Fruit fly (Drosophila melanogaster): ENCODE data around the gene CG2225.

The CG2225 gene

DNA sequence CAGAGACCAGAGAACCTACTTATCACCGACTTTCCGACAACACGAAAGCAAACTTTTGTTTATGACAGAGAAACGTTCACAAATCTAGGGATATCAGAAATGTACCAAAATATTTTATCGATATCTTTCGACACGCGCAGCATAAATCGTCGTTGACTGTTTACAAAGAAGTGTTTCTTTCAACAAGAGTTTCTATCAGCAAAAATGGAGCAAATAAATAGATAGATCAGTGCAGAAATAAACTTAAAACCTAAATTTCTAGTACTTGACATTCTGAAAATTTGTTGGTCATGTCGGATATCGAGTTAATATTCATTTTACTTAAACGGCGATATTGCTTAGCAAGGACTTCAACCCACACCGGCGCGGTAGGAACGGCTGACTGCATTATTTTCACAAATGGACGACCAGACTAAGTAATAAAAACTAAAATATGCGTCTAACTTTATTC is at the start of gene CG2225:
TSS of gene CG2225 (minus strand) at position 51 of the 451 bp plus-strand sequence.
- TF ChIP-seq h (GFP tag; optimal IDR thresholded peaks at IDR 0.05) (peak; percentile 20), foxo (GFP tag; optimal IDR thresholded peaks at IDR 0.05) (peak in 1 of 2 experiments; percentile 33), Myc (optimal IDR thresholded peaks at IDR 0.05) (peak; percentile 45), psq (GFP tag; optimal IDR thresholded peaks at IDR 0.05) (peak; percentile 2), Dif (GFP tag; optimal IDR thresholded peaks at IDR 0.05; ENCODE audit: partially characterized antibody) (no peak), ey (GFP tag; optimal IDR thresholded peaks at IDR 0.05) (no peak), fru (GFP tag; optimal IDR thresholded peaks at IDR 0.05) (peak; percentile 24), CrebA (GFP tag; optimal IDR thresholded peaks at IDR 0.05; ENCODE audit: borderline replicate concordance) (no peak), Hr83 (GFP tag; optimal IDR thresholded peaks at IDR 0.05; ENCODE audit: poor library complexity, severe bottlenecking) (no peak), Hnf4 (GFP tag; optimal IDR thresholded peaks at IDR 0.05) (peak; percentile 19), Mio (GFP tag; optimal IDR thresholded peaks at IDR 0.05) (no peak), Jra (GFP tag; optimal IDR thresholded peaks at IDR 0.05) (no peak)

DNA sequence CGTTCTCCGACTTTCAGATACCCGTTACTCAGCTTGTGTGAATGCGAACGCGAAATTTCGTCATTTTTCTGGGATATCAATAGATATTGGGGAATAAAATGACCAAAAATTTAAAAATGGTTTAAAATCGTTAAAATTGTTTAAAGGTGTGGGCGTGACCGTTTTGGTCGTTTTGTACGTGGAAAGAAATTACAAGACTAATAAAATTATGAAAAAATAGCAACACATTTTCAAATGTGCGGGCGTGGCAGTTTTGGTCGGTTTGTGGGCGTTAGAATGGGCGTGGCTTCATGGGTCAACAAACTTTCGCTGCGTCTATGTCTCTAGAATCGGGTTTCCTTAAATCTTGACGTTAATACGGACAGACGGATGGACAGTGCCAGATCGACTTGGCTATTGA is 48.8 kb upstream of the CG2225 start:
- TF ChIP-seq Dfd (GFP tag; optimal IDR thresholded peaks at IDR 0.05): peak; percentile 93
- no peak for TF ChIP-seq Rel (GFP tag; optimal IDR thresholded peaks at IDR 0.05)
- TF ChIP-seq Rel (tag; optimal IDR thresholded peaks at IDR 0.05): no peak

DNA sequence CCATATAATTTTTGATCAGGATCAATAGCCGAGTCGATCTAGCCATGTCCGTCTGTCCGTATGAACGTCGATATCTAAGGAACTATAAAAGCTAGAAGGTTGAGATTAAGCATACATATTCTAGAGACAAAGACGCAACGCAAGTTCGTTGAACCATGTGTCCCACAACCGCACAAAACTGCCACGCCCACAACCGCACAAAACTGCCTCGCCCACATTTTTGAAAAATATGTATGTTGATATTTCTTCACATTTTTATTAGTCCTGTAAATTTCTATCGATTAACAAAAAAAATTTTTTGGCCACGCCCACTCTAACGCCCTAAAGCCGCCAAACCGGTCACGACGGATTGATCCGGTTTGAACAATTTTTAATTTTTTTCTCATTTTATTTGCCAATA is 12.0 kb upstream of the CG2225 start:
- TF ChIP-seq Dfd (GFP tag; optimal IDR thresholded peaks at IDR 0.05) (peak; percentile 91), OdsH (GFP tag; optimal IDR thresholded peaks at IDR 0.05) (no peak)

DNA sequence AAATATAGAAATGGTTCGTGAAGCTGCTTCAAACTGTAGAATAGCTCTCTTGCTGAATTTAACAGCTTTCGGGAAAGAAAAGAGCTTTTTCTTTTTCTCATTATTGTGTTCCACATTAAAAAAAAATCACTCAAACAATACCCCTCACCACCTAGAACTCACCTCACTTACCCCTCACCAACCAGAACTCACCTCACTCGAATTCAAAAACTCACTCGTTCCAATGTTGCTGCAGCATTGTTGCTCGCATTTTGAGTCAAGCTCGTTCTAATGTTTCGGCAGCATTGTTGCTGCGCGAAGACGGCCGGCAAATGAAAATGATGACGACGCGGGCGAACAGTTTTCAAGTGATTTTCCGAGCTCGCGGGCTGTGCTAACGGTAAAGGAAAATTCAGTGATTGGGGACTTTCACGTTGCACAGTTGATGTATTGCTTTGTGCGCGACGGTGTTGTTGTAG is 6.5 kb upstream of the CG2225 start, which contains the start of gene nolo:
TSS of gene nolo (plus strand) at position 339 of the 458 bp plus-strand sequence.
- TF ChIP-seq Sp1 (GFP tag; optimal IDR thresholded peaks at IDR 0.05) (no peak), CrebA (GFP tag; optimal IDR thresholded peaks at IDR 0.05; ENCODE audit: borderline replicate concordance) (peak; percentile 24), Vsx2 (GFP tag; optimal IDR thresholded peaks at IDR 0.05; ENCODE audit: partially characterized antibody) (no peak)

DNA sequence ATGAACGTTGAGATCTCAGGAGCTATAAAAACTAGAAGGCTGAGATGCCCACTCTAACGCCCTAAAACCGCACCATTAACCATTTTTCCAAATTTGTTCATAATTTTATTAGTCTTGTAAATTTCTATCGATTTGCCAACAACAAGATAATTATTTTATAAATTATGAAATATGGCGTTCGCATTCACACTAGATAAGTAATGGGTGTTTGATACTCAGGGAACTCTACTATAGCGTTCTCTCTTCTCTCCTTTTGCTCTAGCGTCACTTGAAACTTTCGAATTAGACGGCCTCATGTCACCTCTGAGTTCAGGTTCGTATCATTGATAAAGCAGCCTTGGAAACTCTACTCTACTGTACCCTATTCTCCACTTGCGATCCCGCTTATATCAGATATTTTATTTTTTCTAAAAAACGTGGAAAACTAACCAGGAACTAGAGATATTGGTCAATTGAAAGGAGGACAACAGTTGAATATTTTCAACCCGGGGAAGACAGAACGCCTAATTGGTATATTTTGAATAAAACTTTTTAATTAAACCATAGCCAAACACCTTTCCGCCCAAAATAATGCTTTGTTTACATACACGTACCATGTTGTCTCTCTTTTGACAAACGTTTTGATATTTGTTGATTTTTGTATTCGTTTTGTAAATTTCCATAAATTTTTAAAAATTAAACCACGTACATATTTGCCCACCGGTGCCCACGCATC is 5.9 kb upstream of the CG2225 start:
- TF ChIP-seq Myc (optimal IDR thresholded peaks at IDR 0.05) (peak; percentile 17), Abd-B (GFP tag; optimal IDR thresholded peaks at IDR 0.05) (no peak), Dfd (GFP tag; optimal IDR thresholded peaks at IDR 0.05) (peak; percentile 84)

DNA sequence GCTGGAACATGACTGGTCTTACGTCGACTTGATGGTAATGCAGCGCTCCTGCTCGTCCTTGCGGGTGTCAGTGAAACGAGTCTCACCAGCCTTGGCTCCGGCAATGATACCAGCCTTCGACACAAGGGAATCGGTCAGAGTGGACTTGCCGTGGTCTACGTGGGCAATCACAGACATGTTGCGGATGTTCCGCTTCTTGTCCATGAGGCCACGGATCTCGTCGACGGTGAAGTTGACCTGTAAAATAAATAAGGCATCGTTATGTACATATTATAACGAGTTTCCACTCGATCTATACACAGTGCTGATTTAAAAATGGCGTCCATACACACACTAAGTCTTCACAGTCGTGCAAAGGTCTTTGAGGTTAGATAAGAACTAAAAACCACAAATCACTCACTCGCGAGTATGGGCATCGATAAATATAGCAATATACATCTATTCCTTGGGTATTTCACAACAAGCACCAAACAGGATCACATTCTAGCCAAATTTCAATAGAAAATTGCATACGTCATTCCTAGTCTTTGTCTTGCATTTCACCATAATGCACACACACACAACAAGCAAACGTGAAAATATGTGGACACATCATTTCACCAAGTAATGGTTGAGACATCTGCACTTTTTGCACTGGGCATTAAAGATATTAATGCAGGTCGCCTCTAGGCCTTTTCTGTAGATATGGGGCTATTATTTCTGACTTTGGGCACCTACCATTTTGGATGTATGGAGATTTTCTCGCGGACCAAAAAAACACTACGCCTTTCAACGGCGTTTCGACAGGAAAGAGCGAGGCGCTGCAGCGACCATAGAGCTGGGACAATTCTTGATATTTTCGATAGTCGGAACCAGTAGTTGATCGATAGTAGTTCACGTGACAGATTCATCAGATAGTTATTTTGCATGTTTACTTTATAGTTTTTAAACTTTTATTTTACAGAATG is 4.3 kb upstream of the CG2225 start, which contains the start of gene eEF2:
TSS of gene eEF2 (minus strand) at position 843 of the 947 bp plus-strand sequence.
- TF ChIP-seq h (GFP tag; optimal IDR thresholded peaks at IDR 0.05) (peak; percentile 67), Hnf4 (GFP tag; optimal IDR thresholded peaks at IDR 0.05) (peak; percentile 68), foxo (GFP tag; optimal IDR thresholded peaks at IDR 0.05) (peak in 1 of 2 experiments; percentile 65), woc (GFP tag; optimal IDR thresholded peaks at IDR 0.05) (peak; percentile 43), br (GFP tag; optimal IDR thresholded peaks at IDR 0.05) (peak; percentile 78), tai (GFP tag; optimal IDR thresholded peaks at IDR 0.05) (peak; percentile 12), sv (GFP tag; optimal IDR thresholded peaks at IDR 0.05) (peak; percentile 75), Mio (GFP tag; optimal IDR thresholded peaks at IDR 0.05) (no peak), CG9705 (GFP tag; optimal IDR thresholded peaks at IDR 0.05) (peak; percentile 62), GATAd (GFP tag; optimal IDR thresholded peaks at IDR 0.05) (no peak), psq (GFP tag; optimal IDR thresholded peaks at IDR 0.05) (peak; percentile 45), Vsx2 (GFP tag; optimal IDR thresholded peaks at IDR 0.05; ENCODE audit: partially characterized antibody) (peak; percentile 57), dmrt93B (GFP tag; optimal IDR thresholded peaks at IDR 0.05) (peak; percentile 53), Sp1 (GFP tag; optimal IDR thresholded peaks at IDR 0.05) (peak; percentile 81), Dfd (GFP tag; optimal IDR thresholded peaks at IDR 0.05) (no peak), usp (GFP tag; optimal IDR thresholded peaks at IDR 0.05) (no peak), HLH106 (tag; optimal IDR thresholded peaks at IDR 0.05) (peak; percentile 62), brk (GFP tag; optimal IDR thresholded peaks at IDR 0.05) (peak; percentile 33), Abd-B (GFP tag; optimal IDR thresholded peaks at IDR 0.05) (no peak), fru (GFP tag; optimal IDR thresholded peaks at IDR 0.05) (peak; percentile 67), Hr78 (GFP tag; optimal IDR thresholded peaks at IDR 0.05) (no peak), Myc (optimal IDR thresholded peaks at IDR 0.05) (peak; percentile 66), Rel (GFP tag; optimal IDR thresholded peaks at IDR 0.05) (no peak), Rel (tag; optimal IDR thresholded peaks at IDR 0.05) (no peak), rgr (GFP tag; optimal IDR thresholded peaks at IDR 0.05) (peak; percentile 87), lola (GFP tag; optimal IDR thresholded peaks at IDR 0.05) (no peak), Hr83 (GFP tag; optimal IDR thresholded peaks at IDR 0.05; ENCODE audit: poor library complexity, severe bottlenecking) (peak; percentile 73), dl (GFP tag; optimal IDR thresholded peaks at IDR 0.05; ENCODE audit: insufficient read depth in 1 of 2, partially characterized antibody in 2 of 2) (no peak), sage (GFP tag; optimal IDR thresholded peaks at IDR 0.05) (peak; percentile 59)
